Worm (Caenorhabditis elegans): Measurements from ENCODE around the gene dnc-1.

The dnc-1 gene

ce11 chrIV:10887285-10887684 lies 45.7 kb downstream of the dnc-1 start, which contains the start of gene F13E9.16:
F13E9.16 (minus strand) TSS chrIV:10887385.
- TF ChIP-seq pag-3 (tag; optimal IDR thresholded peaks at IDR 0.05; ENCODE audit: borderline replicate concordance, insufficient read depth) (no peak), C34B4.2 (tag; optimal IDR thresholded peaks at IDR 0.05) (no peak), xbp-1 (tag; optimal IDR thresholded peaks at IDR 0.05) (no peak)

ce11 chrIV:10885915-10886314 lies 47.1 kb downstream of the dnc-1 start, which contains the start of gene srlf-11:
srlf-11 (minus strand) TSS chrIV:10886015.
- TF ChIP-seq lin-35 (GFP tag; optimal IDR thresholded peaks at IDR 0.05) (no peak), egl-13 (tag; optimal IDR thresholded peaks at IDR 0.05) (no peak), jun-1 (tag; optimal IDR thresholded peaks at IDR 0.05) (no peak), aly-2 (tag; optimal IDR thresholded peaks at IDR 0.05) (no peak), ceh-8 (GFP tag; optimal IDR thresholded peaks at IDR 0.05) (no peak), alr-1 (tag; optimal IDR thresholded peaks at IDR 0.05; ENCODE audit: borderline replicate concordance) (no peak), dpl-1 (GFP tag; optimal IDR thresholded peaks at IDR 0.05) (no peak), elt-3 (tag; optimal IDR thresholded peaks at IDR 0.05) (no peak)

- TF ChIP-seq nhr-19 (GFP tag; conservative IDR thresholded peaks at IDR 0.05) (no peak), nhr-77 (tag; optimal IDR thresholded peaks at IDR 0.05) (no peak), dpl-1 (GFP tag; optimal IDR thresholded peaks at IDR 0.05) (no peak), sox-4 (tag; optimal IDR thresholded peaks at IDR 0.05) (no peak), ceh-63 (GFP tag; optimal IDR thresholded peaks at IDR 0.05) (no peak), C34B4.2 (tag; optimal IDR thresholded peaks at IDR 0.05) (no peak), nhr-84 (tag; optimal IDR thresholded peaks at IDR 0.05) (no peak), lin-13 (GFP tag; optimal IDR thresholded peaks at IDR 0.05) (no peak), swsn-7 (tag; optimal IDR thresholded peaks at IDR 0.05) (no peak), nhr-76 (tag; optimal IDR thresholded peaks at IDR 0.05) (no peak), F16B12.6 (tag; optimal IDR thresholded peaks at IDR 0.05) (no peak), fkh-10 (GFP tag; optimal IDR thresholded peaks at IDR 0.05) (no peak), snpc-4 (tag; optimal IDR thresholded peaks at IDR 0.05) (no peak), tbx-2 (tag; optimal IDR thresholded peaks at IDR 0.05) (no peak), efl-3 (GFP tag; optimal IDR thresholded peaks at IDR 0.05) (no peak), ces-1 (GFP tag; optimal IDR thresholded peaks at IDR 0.05) (no peak), lin-39 (tag; optimal IDR thresholded peaks at IDR 0.05) (no peak), nhr-71 (tag; optimal IDR thresholded peaks at IDR 0.05) (no peak), sup-37 (GFP tag; optimal IDR thresholded peaks at IDR 0.05) (no peak)
Measured at ce11 chrIV:10884263-10884662, 48.7 kb downstream of the dnc-1 start, which contains the start of gene F13E9.5. F13E9.5 (minus strand) TSS chrIV:10884363.

DNA sequence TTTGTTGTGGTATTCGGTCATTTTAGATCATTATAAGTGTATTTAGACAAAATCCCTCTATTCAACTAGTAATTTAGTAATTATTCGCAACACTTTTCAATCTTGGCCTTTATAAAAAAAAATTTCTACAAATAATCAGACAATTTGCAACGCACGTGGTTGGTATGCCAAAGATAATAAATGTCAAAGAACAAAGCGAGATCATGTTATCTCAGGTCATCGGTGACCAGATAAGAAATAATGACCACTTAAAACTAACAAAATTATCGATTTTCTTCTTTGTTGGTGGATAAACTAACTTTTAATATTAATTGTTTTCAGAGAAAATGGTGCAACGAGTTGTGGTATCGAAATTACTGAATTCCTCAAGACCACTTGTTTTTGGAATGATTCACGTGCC lies 51.8 kb downstream of the dnc-1 start, which contains the start of gene F13E9.13:
Gene F13E9.13, plus strand, starts transcription at position 317 of the 400 bp plus-strand sequence.
- no peak for TF ChIP-seq ama-1 (optimal IDR thresholded peaks at IDR 0.05)
- TF ChIP-seq nhr-20 (tag; optimal IDR thresholded peaks at IDR 0.05) = peak; percentile 19
- no peak for TF ChIP-seq F16B12.6 (tag; optimal IDR thresholded peaks at IDR 0.05)
- no peak for TF ChIP-seq lin-15B (tag; optimal IDR thresholded peaks at IDR 0.05)
- TF ChIP-seq fkh-4 (tag; optimal IDR thresholded peaks at IDR 0.05; ENCODE audit: borderline replicate concordance) = no peak
- no peak for TF ChIP-seq tlp-1 (tag; optimal IDR thresholded peaks at IDR 0.05)
- no peak for TF ChIP-seq ceh-82 (tag; optimal IDR thresholded peaks at IDR 0.05)
- no peak for TF ChIP-seq sup-37 (GFP tag; optimal IDR thresholded peaks at IDR 0.05)
- no peak for TF ChIP-seq swsn-7 (tag; optimal IDR thresholded peaks at IDR 0.05)
- TF ChIP-seq lir-3 (tag; optimal IDR thresholded peaks at IDR 0.05; ENCODE audit: poor library complexity) = no peak
- TF ChIP-seq zip-4 (GFP tag; optimal IDR thresholded peaks at IDR 0.05) = no peak
- no peak for TF ChIP-seq dsc-1 (tag; optimal IDR thresholded peaks at IDR 0.05)
- no peak for TF ChIP-seq aly-2 (tag; optimal IDR thresholded peaks at IDR 0.05)
- TF ChIP-seq egl-13 (tag; optimal IDR thresholded peaks at IDR 0.05) = no peak
- no peak for TF ChIP-seq sox-4 (tag; optimal IDR thresholded peaks at IDR 0.05)
- TF ChIP-seq egl-27 (tag; optimal IDR thresholded peaks at IDR 0.05) = no peak
- peak; percentile 75 for TF ChIP-seq elt-2 (tag; optimal IDR thresholded peaks at IDR 0.05)
- TF ChIP-seq elt-3 (tag; optimal IDR thresholded peaks at IDR 0.05) = peak in 1 of 6 experiments; percentile 14

Measured in whole organism, L1 larva.